Fruit fly (Drosophila melanogaster) whole organism, embryonic: ENCODE data around the gene CG3679.
A peak's percentile ranks its signal among the peaks of the same experiment; 100 is the strongest.

ENCODE experiments used
- ATbp ChIP-seq: fragments of 200-800 bp; sonication (Bioruptor generic); optimal IDR thresholded peaks from 2 replicates; lab custom pipeline; 2017; ENCODE audit warnings: missing biosample characterization, mild to moderate bottlenecking, missing genetic modification characterization, missing genetic modification reagents
- Adf1 ChIP-seq: fragments of 200-800 bp; sonication (Bioruptor generic); IDR thresholded peaks from 2 replicates; pipeline ENCODE4 v1.3.6; 2022; ENCODE audit warnings: missing biosample characterization, missing genetic modification characterization
- Blimp-1 ChIP-seq: fragments of 200-800 bp; sonication (Bioruptor generic); optimal IDR thresholded peaks from 3 replicates; lab custom pipeline; 2018; ENCODE audit warnings: missing biosample characterization, missing genetic modification characterization, mild to moderate bottlenecking, moderate library complexity, missing genetic modification reagents
- CG13287 ChIP-seq: fragments of 200-800 bp; sonication (Bioruptor generic); IDR thresholded peaks from 2 replicates; pipeline ENCODE4 v1.3.6; 2022; ENCODE audit warnings: missing biosample characterization, missing genetic modification characterization; ENCODE audit not compliant: partially characterized antibody
- CG14014 ChIP-seq: fragments of 200-800 bp; sonication (Bioruptor generic); IDR thresholded peaks from 2 replicates; pipeline ENCODE4 v1.3.6; 2022; ENCODE audit warnings: missing biosample characterization, missing genetic modification characterization
- CG14860 ChIP-seq: fragments of 200-800 bp; sonication (Bioruptor generic); IDR thresholded peaks from 3 replicates; pipeline ENCODE4 v1.3.6; 2022; ENCODE audit warnings: missing biosample characterization, missing genetic modification characterization; ENCODE audit not compliant: partially characterized antibody
- CG15696 ChIP-seq: fragments of 200-800 bp; sonication (Bioruptor generic); optimal IDR thresholded peaks from 2 replicates; lab custom pipeline; 2019; ENCODE audit warnings: missing biosample characterization, mild to moderate bottlenecking, missing genetic modification characterization, moderate library complexity
- CG2678 ChIP-seq: fragments of 200-800 bp; sonication (Bioruptor generic); optimal IDR thresholded peaks from 3 replicates; lab custom pipeline; 2019; ENCODE audit warnings: missing biosample characterization, mild to moderate bottlenecking, missing genetic modification characterization, moderate library complexity
- CG3407 ChIP-seq: fragments of 200-800 bp; sonication (Bioruptor generic); optimal IDR thresholded peaks from 2 replicates; lab custom pipeline; 2018; ENCODE audit warnings: missing biosample characterization, mild to moderate bottlenecking, missing genetic modification characterization
- CG4820 ChIP-seq: fragments of 200-800 bp; sonication (Bioruptor generic); optimal IDR thresholded peaks from 3 replicates; lab custom pipeline; 2016; ENCODE audit warnings: missing biosample characterization, missing genetic modification characterization
- CG6689 ChIP-seq: fragments of 200-800 bp; sonication (Bioruptor generic); IDR thresholded peaks from 2 replicates; pipeline ENCODE4 v1.3.6; 2022; ENCODE audit warnings: missing biosample characterization, missing genetic modification characterization
- CG7786 ChIP-seq: fragments of 200-800 bp; sonication (Bioruptor generic); optimal IDR thresholded peaks from 2 replicates; lab custom pipeline; 2016; ENCODE audit warnings: missing biosample characterization, missing genetic modification characterization
- CG7839 ChIP-seq: fragments of 200-800 bp; sonication (Bioruptor generic); optimal IDR thresholded peaks from 3 replicates; lab custom pipeline; 2018; ENCODE audit warnings: missing biosample characterization, mild to moderate bottlenecking, missing genetic modification characterization, moderate library complexity
- CG8765 ChIP-seq: fragments of 200-800 bp; sonication (Bioruptor generic); IDR thresholded peaks from 2 replicates; pipeline ENCODE4 v1.3.6; 2022; ENCODE audit warnings: missing biosample characterization, missing genetic modification characterization
- CG9932 ChIP-seq: fragments of 200-800 bp; sonication (Bioruptor generic); IDR thresholded peaks from 2 replicates; pipeline ENCODE4 v1.3.6; 2022; ENCODE audit warnings: missing biosample characterization, missing genetic modification characterization
- D19B ChIP-seq: fragments of 200-800 bp; sonication (Bioruptor generic); optimal IDR thresholded peaks from 2 replicates; lab custom pipeline; 2017; ENCODE audit warnings: missing biosample characterization, mild to moderate bottlenecking, missing genetic modification characterization
- Dip2 ChIP-seq: fragments of 200-800 bp; sonication (Bioruptor generic); IDR thresholded peaks from 2 replicates; pipeline ENCODE4 v1.3.6; 2022; ENCODE audit warnings: missing biosample characterization, missing genetic modification characterization
- Doc3 ChIP-seq: fragments of 200-800 bp; sonication (Bioruptor generic); IDR thresholded peaks from 3 replicates; pipeline ENCODE4 v1.3.6; 2022; ENCODE audit warnings: missing biosample characterization, missing genetic modification characterization; ENCODE audit not compliant: partially characterized antibody
- Dp ChIP-seq: fragments of 200-800 bp; sonication (Bioruptor generic); optimal IDR thresholded peaks from 2 replicates; lab custom pipeline; 2018; ENCODE audit warnings: missing biosample characterization, mild to moderate bottlenecking, missing genetic modification characterization, moderate library complexity
- Dref ChIP-seq: fragments of 200-800 bp; sonication (Bioruptor generic); IDR thresholded peaks from 2 replicates; pipeline ENCODE4 v1.3.6; 2022; ENCODE audit warnings: missing biosample characterization, missing genetic modification characterization
- HmgD ChIP-seq: fragments of 200-800 bp; sonication (Bioruptor generic); optimal IDR thresholded peaks from 3 replicates; lab custom pipeline; 2016; ENCODE audit warnings: missing biosample characterization, missing genetic modification characterization
- Lhr ChIP-seq: fragments of 200-800 bp; sonication (Bioruptor generic); optimal IDR thresholded peaks from 3 replicates; lab custom pipeline; 2017; ENCODE audit warnings: mild to moderate bottlenecking, missing biosample characterization, missing genetic modification reagents, missing genetic modification characterization
- Lim3 ChIP-seq: fragments of 200-800 bp; sonication (Bioruptor generic); IDR thresholded peaks from 2 replicates; pipeline ENCODE4 v1.3.6; 2022; ENCODE audit warnings: missing biosample characterization, missing genetic modification characterization
- Mad ChIP-seq: fragments of 200-800 bp; sonication (Bioruptor generic); optimal IDR thresholded peaks from 2 replicates; lab custom pipeline; 2016; ENCODE audit warnings: missing biosample characterization, missing genetic modification characterization
- Max ChIP-seq: fragments of 200-800 bp; sonication (Bioruptor generic); optimal IDR thresholded peaks from 2 replicates; lab custom pipeline; 2016; ENCODE audit warnings: missing biosample characterization, mild to moderate bottlenecking, missing genetic modification characterization
- NC2α ChIP-seq: fragments of 200-800 bp; sonication (Bioruptor generic); optimal IDR thresholded peaks from 2 replicates; lab custom pipeline; 2016; ENCODE audit warnings: missing biosample characterization, missing genetic modification characterization
- Xbp1 ChIP-seq: fragments of 200-800 bp; sonication (Bioruptor generic); optimal IDR thresholded peaks from 3 replicates; lab custom pipeline; 2016; ENCODE audit warnings: missing biosample characterization, mild to moderate bottlenecking, missing genetic modification characterization
- amos ChIP-seq: fragments of 200-800 bp; sonication (Bioruptor generic); IDR thresholded peaks from 2 replicates; pipeline ENCODE4 v1.3.6; 2022; ENCODE audit warnings: missing biosample characterization, missing genetic modification characterization; ENCODE audit not compliant: partially characterized antibody
- bcd ChIP-seq: fragments of 200-800 bp; sonication (Bioruptor generic); optimal IDR thresholded peaks from 2 replicates; lab custom pipeline; 2017; ENCODE audit warnings: missing biosample characterization, mild to moderate bottlenecking, missing genetic modification characterization
- chinmo ChIP-seq: fragments of 200-800 bp; sonication (Bioruptor generic); IDR thresholded peaks from 4 replicates; pipeline ENCODE4 v1.3.6; 2022; ENCODE audit warnings: missing biosample characterization, missing genetic modification characterization; ENCODE audit not compliant: partially characterized antibody
- ftz-f1 ChIP-seq: fragments of 200-800 bp; sonication (Bioruptor generic); optimal IDR thresholded peaks from 2 replicates; lab custom pipeline; 2016; ENCODE audit warnings: missing biosample characterization, missing genetic modification characterization
- gro ChIP-seq: fragments of 200-800 bp; sonication (Bioruptor generic); optimal IDR thresholded peaks from 2 replicates; lab custom pipeline; 2016; ENCODE audit warnings: missing biosample characterization, missing genetic modification characterization
- hb ChIP-seq: fragments of 200-800 bp; sonication (Bioruptor generic); IDR thresholded peaks from 3 replicates; pipeline ENCODE4 v1.3.6; 2022; ENCODE audit warnings: missing biosample characterization, missing genetic modification characterization; ENCODE audit not compliant: partially characterized antibody
- inv ChIP-seq: fragments of 200-800 bp; sonication (Bioruptor generic); IDR thresholded peaks from 2 replicates; pipeline ENCODE4 v1.3.6; 2022; ENCODE audit warnings: missing biosample characterization, missing genetic modification characterization; ENCODE audit not compliant: partially characterized antibody
- mirr ChIP-seq: fragments of 200-800 bp; sonication (Bioruptor generic); optimal IDR thresholded peaks from 3 replicates; lab custom pipeline; 2018; ENCODE audit warnings: missing biosample characterization, mild to moderate bottlenecking, missing genetic modification characterization
- nerfin-2 ChIP-seq: fragments of 200-800 bp; sonication (Bioruptor generic); IDR thresholded peaks from 2 replicates; pipeline ENCODE4 v1.3.6; 2022; ENCODE audit warnings: missing biosample characterization, missing genetic modification characterization; ENCODE audit not compliant: partially characterized antibody
- nom ChIP-seq: fragments of 200-800 bp; sonication (Bioruptor generic); optimal IDR thresholded peaks from 2 replicates; lab custom pipeline; 2017; ENCODE audit warnings: missing biosample characterization, missing genetic modification characterization, mild to moderate bottlenecking, moderate library complexity, missing genetic modification reagents
- odd ChIP-seq: fragments of 200-800 bp; sonication (Bioruptor generic); optimal IDR thresholded peaks from 2 replicates; lab custom pipeline; 2017; ENCODE audit warnings: missing biosample characterization, mild to moderate bottlenecking, missing genetic modification characterization
- onecut ChIP-seq: fragments of 200-800 bp; sonication (Bioruptor generic); IDR thresholded peaks from 2 replicates; pipeline ENCODE4 v1.3.6; 2022; ENCODE audit warnings: missing biosample characterization, missing genetic modification characterization
- p53 ChIP-seq: fragments of 200-800 bp; sonication (Bioruptor generic); optimal IDR thresholded peaks from 2 replicates; lab custom pipeline; 2016; ENCODE audit warnings: missing biosample characterization, missing genetic modification characterization
- pita ChIP-seq: fragments of 200-800 bp; sonication (Bioruptor generic); optimal IDR thresholded peaks from 2 replicates; lab custom pipeline; 2017; ENCODE audit warnings: missing biosample characterization, mild to moderate bottlenecking, missing genetic modification characterization
- prd ChIP-seq, 3 experiments: fragments of >200 bp in 2 of 3; fragments of 200-800 bp in 1 of 3; sonication (Bioruptor generic) in 1 of 3; optimal IDR thresholded peaks in 2 of 3; IDR thresholded peaks in 1 of 3; 2 replicates in 2 of 3; 3 replicates in 1 of 3; pipeline versions ENCODE4 v1.3.6 to Lab custom; 2017 to 2022; ENCODE audit warnings: missing biosample characterization in 1 of 3, missing genetic modification characterization in 1 of 3
- psq ChIP-seq: fragments of 200-800 bp; sonication (Bioruptor generic); optimal IDR thresholded peaks from 2 replicates; lab custom pipeline; 2017; ENCODE audit warnings: missing biosample characterization, missing genetic modification characterization
- repo ChIP-seq: fragments of 200-800 bp; sonication (Bioruptor generic); optimal IDR thresholded peaks from 2 replicates; lab custom pipeline; 2016; ENCODE audit warnings: missing biosample characterization, missing genetic modification characterization
- slbo ChIP-seq: fragments of 200-800 bp; sonication (Bioruptor generic); IDR thresholded peaks from 2 replicates; pipeline ENCODE4 v1.3.6; 2022; ENCODE audit warnings: missing biosample characterization, missing genetic modification characterization
- sqz ChIP-seq: fragments of 200-800 bp; sonication (Bioruptor generic); optimal IDR thresholded peaks from 3 replicates; lab custom pipeline; 2018; ENCODE audit warnings: missing biosample characterization, mild to moderate bottlenecking, missing genetic modification characterization
- sug ChIP-seq: fragments of 200-800 bp; optimal IDR thresholded peaks from 2 replicates; lab custom pipeline; 2019; ENCODE audit warnings: missing biosample characterization, mild to moderate bottlenecking, missing genetic modification characterization, moderate library complexity
- usp ChIP-seq: fragments of >200 bp; optimal IDR thresholded peaks from 2 replicates; lab custom pipeline; 2017; ENCODE audit warnings: missing biosample characterization, missing genetic modification characterization
- vfl ChIP-seq: fragments of 200-800 bp; sonication (Bioruptor generic); optimal IDR thresholded peaks from 2 replicates; lab custom pipeline; 2016; ENCODE audit warnings: missing biosample characterization, missing genetic modification characterization
- zf30C ChIP-seq: fragments of 200-800 bp; sonication (Bioruptor generic); optimal IDR thresholded peaks from 3 replicates; lab custom pipeline; 2018; ENCODE audit warnings: missing biosample characterization, mild to moderate bottlenecking, missing genetic modification characterization

CG3679 gene

dm6 chrX:16278783-16279182 lies 24.9 kb upstream of the CG3679 start (continued):
- peak; percentile 76 for TF ChIP-seq Xbp1 (GFP tag; lab: Kevin White, UChicago)
- TF ChIP-seq NC2α (GFP tag; lab: Kevin White, UChicago) = peak; percentile 9
- TF ChIP-seq nom (GFP tag; lab: Kevin White, UChicago) = peak; percentile 94
- peak; percentile 46 for TF ChIP-seq Max (GFP tag; lab: Kevin White, UChicago)
- TF ChIP-seq zf30C (GFP tag; lab: Kevin White, UChicago) = no peak
- peak; percentile 89 for TF ChIP-seq CG2678 (tag; lab: Kevin White, UChicago)
- peak; percentile 60 for TF ChIP-seq repo
- TF ChIP-seq CG8765 (GFP tag; lab: Robert Waterston, UW) = peak; percentile 79
- TF ChIP-seq nerfin-2 (GFP tag; lab: Robert Waterston, UW) = no peak
- no peak for TF ChIP-seq inv (GFP tag; lab: Robert Waterston, UW)
- no peak for TF ChIP-seq CG13287 (GFP tag; lab: Robert Waterston, UW)
- no peak for TF ChIP-seq Dip2 (GFP tag; lab: Robert Waterston, UW)
- TF ChIP-seq ftz-f1 (GFP tag; lab: Kevin White, UChicago) = no peak
- peak; percentile 70 for TF ChIP-seq CG14014 (GFP tag; lab: Robert Waterston, UW)
- peak; percentile 57 for TF ChIP-seq sug (tag; lab: Kevin White, UChicago)
- no peak for TF ChIP-seq gro (GFP tag; lab: Kevin White, UChicago)
- TF ChIP-seq slbo (GFP tag; lab: Robert Waterston, UW) = peak; percentile 72
- TF ChIP-seq vfl = no peak
- no peak for TF ChIP-seq Dp (GFP tag; lab: Kevin White, UChicago)
- peak; percentile 71 for TF ChIP-seq CG4820
- peak; percentile 88 for TF ChIP-seq CG7839
- TF ChIP-seq Lim3 (GFP tag; lab: Robert Waterston, UW) = no peak
- TF ChIP-seq CG6689 (GFP tag; lab: Robert Waterston, UW) = peak; percentile 81
- peak; percentile 75 for TF ChIP-seq CG3407
- no peak for TF ChIP-seq Adf1
- no peak for TF ChIP-seq CG14860
- TF ChIP-seq p53 (GFP tag; lab: Kevin White, UChicago) = no peak
- TF ChIP-seq bcd (GFP tag; lab: Kevin White, UChicago) = peak; percentile 80
- TF ChIP-seq odd = peak; percentile 81
- no peak for TF ChIP-seq prd (optimal IDR thresholded peaks at IDR 0.05; lab: Kevin White, UChicago)
- peak; percentile 86 for TF ChIP-seq prd (GFP tag; IDR thresholded peaks at IDR 0.05; lab: Robert Waterston, UW)
- TF ChIP-seq CG7786 = peak; percentile 61
- TF ChIP-seq usp = no peak
- TF ChIP-seq Dref (GFP tag; lab: Robert Waterston, UW) = no peak
- TF ChIP-seq sqz = peak; percentile 77
- no peak for TF ChIP-seq pita (GFP tag; lab: Kevin White, UChicago)
- TF ChIP-seq onecut (GFP tag; lab: Robert Waterston, UW) = peak; percentile 37
- TF ChIP-seq ATbp = peak; percentile 90
- TF ChIP-seq Mad (GFP tag; lab: Kevin White, UChicago) = peak; percentile 73
- no peak for TF ChIP-seq hb
- TF ChIP-seq Blimp-1 (GFP tag; lab: Kevin White, UChicago) = peak; percentile 87
- TF ChIP-seq amos (GFP tag; lab: Robert Waterston, UW) = no peak
- TF ChIP-seq HmgD (GFP tag; lab: Kevin White, UChicago) = no peak
- TF ChIP-seq psq (GFP tag; lab: Kevin White, UChicago) = no peak
- TF ChIP-seq D19B (GFP tag; lab: Kevin White, UChicago) = peak; percentile 35
- TF ChIP-seq Doc3 = no peak
- TF ChIP-seq CG15696 (tag; lab: Kevin White, UChicago) = peak; percentile 91
- TF ChIP-seq CG9932 (GFP tag; lab: Robert Waterston, UW) = peak; percentile 53
- TF ChIP-seq mirr (GFP tag; lab: Kevin White, UChicago) = peak; percentile 71
- peak; percentile 70 for TF ChIP-seq Lhr
- no peak for TF ChIP-seq chinmo (GFP tag; lab: Robert Waterston, UW)
